Worm (Caenorhabditis elegans) whole organism, late embryonic: ENCODE measurements around the gene pkn-1.

ENCODE experiments used
- C08G9.2 ChIP-seq: sonication (generic microtip); optimal IDR thresholded peaks from 2 replicates; lab custom pipeline; 2016; ENCODE audit warnings: mild to moderate bottlenecking, missing genetic modification characterization, moderate library complexity, missing compliant biosample characterization
- K02D7.2 ChIP-seq: sonication (generic microtip); optimal IDR thresholded peaks from 2 replicates; lab custom pipeline; 2017; ENCODE audit warnings: mild to moderate bottlenecking, missing genetic modification characterization, missing compliant biosample characterization
- T23F11.4 ChIP-seq: fragments of 200-800 bp; sonication (Bioruptor generic); optimal IDR thresholded peaks from 2 replicates; lab custom pipeline; 2018; ENCODE audit warnings: mild to moderate bottlenecking, missing genetic modification characterization, missing compliant biosample characterization
- ceh-14 ChIP-seq: sonication (generic microtip); optimal IDR thresholded peaks from 2 replicates; lab custom pipeline; 2016; ENCODE audit warnings: missing genotype, missing genetic modification characterization, missing compliant biosample characterization
- ceh-18 ChIP-seq: sonication (generic microtip); optimal IDR thresholded peaks from 2 replicates; lab custom pipeline; 2016; ENCODE audit warnings: missing genetic modification characterization, missing compliant biosample characterization
- ceh-19 ChIP-seq: fragments of 200-800 bp; sonication (Bioruptor generic); optimal IDR thresholded peaks from 2 replicates; lab custom pipeline; 2018; ENCODE audit warnings: mild to moderate bottlenecking, missing genetic modification characterization, missing compliant biosample characterization
- ceh-22 ChIP-seq: sonication (generic microtip); optimal IDR thresholded peaks from 2 replicates; lab custom pipeline; 2017; ENCODE audit warnings: missing biosample characterization, missing genetic modification characterization
- ceh-24 ChIP-seq: sonication (generic microtip); optimal IDR thresholded peaks from 2 replicates; lab custom pipeline; 2016; ENCODE audit warnings: mild to moderate bottlenecking, missing genetic modification characterization, missing compliant biosample characterization
- ceh-30 ChIP-seq: fragments of 150-350 bp; optimal IDR thresholded peaks from 2 replicates; lab custom pipeline; 2014; ENCODE audit warnings: missing biosample characterization, missing genetic modification characterization
- ceh-31 ChIP-seq: sonication (generic microtip); optimal IDR thresholded peaks from 2 replicates; lab custom pipeline; 2016; ENCODE audit warnings: missing genetic modification characterization, missing compliant biosample characterization
- ceh-45 ChIP-seq: fragments of 200-800 bp; sonication (Bioruptor generic); IDR thresholded peaks from 2 replicates; pipeline ENCODE4 v1.3.6; 2022; ENCODE audit warnings: missing genetic modification reagents, missing genetic modification characterization, missing compliant biosample characterization
- ceh-9 ChIP-seq: sonication (generic microtip); optimal IDR thresholded peaks from 2 replicates; lab custom pipeline; 2016; ENCODE audit warnings: mild to moderate bottlenecking, missing genetic modification characterization, inconsistent platforms, missing compliant biosample characterization
- dmd-4 ChIP-seq: sonication (generic microtip); optimal IDR thresholded peaks from 2 replicates; lab custom pipeline; 2016; ENCODE audit warnings: borderline replicate concordance, missing genetic modification characterization, missing compliant biosample characterization
- dve-1 ChIP-seq: sonication (generic microtip); optimal IDR thresholded peaks from 2 replicates; lab custom pipeline; 2017; ENCODE audit warnings: antibody characterized with exemption, mild to moderate bottlenecking, missing genetic modification characterization, missing compliant biosample characterization
- elt-2 ChIP-seq: sonication (generic microtip); optimal IDR thresholded peaks from 2 replicates; lab custom pipeline; 2016; ENCODE audit warnings: missing genetic modification reagents, missing genetic modification characterization, missing compliant biosample characterization
- elt-4 ChIP-seq: sonication (generic microtip); optimal IDR thresholded peaks from 2 replicates; lab custom pipeline; 2016; ENCODE audit warnings: missing genetic modification characterization, missing compliant biosample characterization
- fkh-10 ChIP-seq: fragments of 150-350 bp; optimal IDR thresholded peaks from 2 replicates; lab custom pipeline; 2014; ENCODE audit warnings: missing biosample characterization, missing genetic modification reagents, missing genetic modification characterization
- gmeb-2 ChIP-seq: sonication (generic microtip); optimal IDR thresholded peaks from 2 replicates; lab custom pipeline; 2016; ENCODE audit warnings: missing genetic modification characterization, inconsistent platforms, missing compliant biosample characterization
- hlh-13 ChIP-seq: fragments of 200-800 bp; sonication (Bioruptor generic); optimal IDR thresholded peaks from 2 replicates; lab custom pipeline; 2018; ENCODE audit warnings: mild to moderate bottlenecking, missing genetic modification characterization, missing compliant biosample characterization
- lim-6 ChIP-seq: sonication (generic microtip); optimal IDR thresholded peaks from 2 replicates; lab custom pipeline; 2016; ENCODE audit warnings: missing genetic modification characterization, missing compliant biosample characterization
- lin-11 ChIP-seq: fragments of 200-800 bp; sonication (Bioruptor generic); optimal IDR thresholded peaks from 2 replicates; lab custom pipeline; 2018; ENCODE audit warnings: mild to moderate bottlenecking, missing genetic modification characterization, missing compliant biosample characterization
- madf-2 ChIP-seq: sonication (generic microtip); optimal IDR thresholded peaks from 2 replicates; lab custom pipeline; 2017; ENCODE audit warnings: missing genetic modification characterization, missing compliant biosample characterization
- mec-3 ChIP-seq: sonication (generic microtip); optimal IDR thresholded peaks from 2 replicates; lab custom pipeline; 2016; ENCODE audit warnings: borderline replicate concordance, missing genetic modification characterization, missing compliant biosample characterization
- nfya-1 ChIP-seq: sonication (generic microtip); optimal IDR thresholded peaks from 2 replicates; lab custom pipeline; 2017; ENCODE audit warnings: missing genetic modification characterization, mild to moderate bottlenecking, missing compliant biosample characterization, antibody characterized with exemption, moderate library complexity
- nhr-11 ChIP-seq: fragments of 150-350 bp; optimal IDR thresholded peaks from 2 replicates; lab custom pipeline; 2014; ENCODE audit warnings: missing biosample characterization, missing genetic modification characterization
- nhr-232 ChIP-seq: sonication (generic microtip); optimal IDR thresholded peaks from 2 replicates; lab custom pipeline; 2016; ENCODE audit warnings: missing genetic modification characterization, missing compliant biosample characterization
- odd-2 ChIP-seq: sonication (generic microtip); optimal IDR thresholded peaks from 2 replicates; lab custom pipeline; 2017; ENCODE audit warnings: antibody characterized with exemption, mild to moderate bottlenecking, missing genetic modification characterization, missing compliant biosample characterization
- pat-9 ChIP-seq: fragments of 200-800 bp; sonication (Bioruptor generic); optimal IDR thresholded peaks from 2 replicates; lab custom pipeline; 2018; ENCODE audit warnings: mild to moderate bottlenecking, missing genetic modification characterization, moderate library complexity, missing compliant biosample characterization
- pha-4 ChIP-seq: fragments of 150-350 bp; optimal IDR thresholded peaks from 2 replicates; lab custom pipeline; 2018; ENCODE audit warnings: missing biosample characterization, missing genetic modification reagents, missing genetic modification characterization
- ref-2 ChIP-seq: sonication (generic microtip); optimal IDR thresholded peaks from 2 replicates; lab custom pipeline; 2016; ENCODE audit warnings: missing genetic modification characterization, missing compliant biosample characterization
- sdc-2 ChIP-seq: sonication (generic microtip); optimal IDR thresholded peaks from 2 replicates; lab custom pipeline; 2016; ENCODE audit warnings: missing genotype, missing genetic modification characterization, missing compliant biosample characterization
- sox-2 ChIP-seq: fragments of 200-800 bp; sonication (Bioruptor generic); IDR thresholded peaks from 2 replicates; pipeline ENCODE4 v1.3.6; 2022; ENCODE audit warnings: missing genetic modification reagents, missing genetic modification characterization, missing compliant biosample characterization
- syd-9 ChIP-seq: sonication (generic microtip); optimal IDR thresholded peaks from 2 replicates; lab custom pipeline; 2016; ENCODE audit warnings: mild to moderate bottlenecking, missing genetic modification characterization, moderate library complexity, missing compliant biosample characterization
- tbx-2 ChIP-seq: sonication (generic microtip); optimal IDR thresholded peaks from 2 replicates; lab custom pipeline; 2016; ENCODE audit warnings: missing genetic modification characterization, missing compliant biosample characterization
- ttx-3 ChIP-seq: sonication (generic microtip); optimal IDR thresholded peaks from 2 replicates; lab custom pipeline; 2016; ENCODE audit warnings: missing genetic modification reagents, missing genetic modification characterization, missing compliant biosample characterization
- unc-42 ChIP-seq: sonication (generic microtip); optimal IDR thresholded peaks from 2 replicates; lab custom pipeline; 2016; ENCODE audit warnings: missing genotype, missing genetic modification characterization, missing compliant biosample characterization
- unc-55 ChIP-seq: sonication (generic microtip); optimal IDR thresholded peaks from 2 replicates; lab custom pipeline; 2017; ENCODE audit warnings: missing biosample characterization, missing genetic modification reagents, missing genetic modification characterization
- ztf-16 ChIP-seq: sonication (generic microtip); optimal IDR thresholded peaks from 2 replicates; lab custom pipeline; 2017; ENCODE audit warnings: missing genetic modification characterization, missing compliant biosample characterization

pkn-1 gene

ce11 chrX:10412425-10412824 lies 15.4 kb downstream of the pkn-1 start, which contains the start of gene acr-8:
acr-8 (plus strand) TSS chrX:10412725.
- TF ChIP-seq nhr-232 (tag; lab: Kevin White, UChicago): no peak
- no peak for TF ChIP-seq K02D7.2 (tag; lab: Kevin White, UChicago)
- no peak for TF ChIP-seq T23F11.4 (GFP tag; lab: Kevin White, UChicago)
- TF ChIP-seq ceh-14 (tag; lab: Kevin White, UChicago): no peak
- TF ChIP-seq ceh-18 (tag; lab: Kevin White, UChicago): no peak
- no peak for TF ChIP-seq dmd-4 (tag; lab: Kevin White, UChicago)
- no peak for TF ChIP-seq syd-9
- no peak for TF ChIP-seq hlh-13 (GFP tag; lab: Kevin White, UChicago)
- TF ChIP-seq gmeb-2 (tag; lab: Kevin White, UChicago): no peak
- TF ChIP-seq odd-2 (tag; lab: Kevin White, UChicago): no peak
- TF ChIP-seq unc-55 (GFP tag; lab: Kevin White, UChicago): no peak
- TF ChIP-seq, all 69 proteins: peak for 0

ce11 chrX:10419743-10420142 lies 22.7 kb downstream of the pkn-1 start, which contains the start of gene cdk-11.2:
cdk-11.2 (minus strand) TSS chrX:10419765.
- TF ChIP-seq elt-4: no peak
- TF ChIP-seq sdc-2 (tag; lab: Kevin White, UChicago): no peak
- TF ChIP-seq ceh-31: peak; percentile 11
- TF ChIP-seq fkh-10: no peak
- no peak for TF ChIP-seq pat-9
- no peak for TF ChIP-seq ceh-45 (GFP tag; lab: Robert Waterston, UW)
- TF ChIP-seq odd-2 (tag; lab: Kevin White, UChicago): no peak
- TF ChIP-seq madf-2 (tag; lab: Kevin White, UChicago): no peak
- TF ChIP-seq ceh-19 (GFP tag; lab: Kevin White, UChicago): no peak
- TF ChIP-seq unc-55 (GFP tag; lab: Kevin White, UChicago): peak; percentile 6
- peak; percentile 7 for TF ChIP-seq tbx-2 (tag; lab: Kevin White, UChicago)
- TF ChIP-seq K02D7.2 (tag; lab: Kevin White, UChicago): no peak
- TF ChIP-seq ttx-3: no peak
- TF ChIP-seq nfya-1 (tag; lab: Kevin White, UChicago): peak; percentile 66
- no peak for TF ChIP-seq ceh-24 (tag; lab: Kevin White, UChicago)
- no peak for TF ChIP-seq ceh-22
- no peak for TF ChIP-seq dve-1 (tag; lab: Kevin White, UChicago)

ce11 chrX:10422714-10423113 lies 25.7 kb downstream of the pkn-1 start:
- TF ChIP-seq pha-4 (tag; lab: Kevin White, UChicago): no peak
- TF ChIP-seq sox-2: no peak
- no peak for TF ChIP-seq ceh-31
- no peak for TF ChIP-seq elt-2
- no peak for TF ChIP-seq mec-3 (tag; lab: Kevin White, UChicago)
- no peak for TF ChIP-seq ztf-16
- TF ChIP-seq ceh-9 (tag; lab: Kevin White, UChicago): no peak
- TF ChIP-seq nhr-232 (tag; lab: Kevin White, UChicago): no peak

ce11 chrX:10424744-10425143 lies 27.7 kb downstream of the pkn-1 start:
- TF ChIP-seq ref-2 (tag; lab: Kevin White, UChicago) (no peak), lim-6 (no peak), ceh-22 (no peak), lin-11 (tag; lab: Kevin White, UChicago) (no peak), nhr-11 (tag; lab: Kevin White, UChicago) (no peak), ceh-9 (tag; lab: Kevin White, UChicago) (no peak), pha-4 (tag; lab: Kevin White, UChicago) (no peak), ceh-24 (tag; lab: Kevin White, UChicago) (no peak), unc-42 (tag; lab: Kevin White, UChicago) (no peak), C08G9.2 (tag; lab: Kevin White, UChicago) (no peak), ceh-30 (no peak)
- TF ChIP-seq, all 69 proteins: peak for 0
